Worm (Caenorhabditis elegans) whole organism, L4 larva: Measurements from ENCODE around the gene sox-4.

Source experiments
- D1046.2 ChIP-seq: fragments of 200-800 bp; sonication (Bioruptor generic); IDR thresholded peaks from 2 replicates; pipeline ENCODE4 v1.3.6; 2022; ENCODE audit warnings: missing genetic modification characterization, missing compliant biosample characterization
- F26F4.8 ChIP-seq: fragments of 200-800 bp; sonication (Bioruptor generic); conservative IDR thresholded peaks from 2 replicates; pipeline ENCODE4 v1.3.6; 2022; ENCODE audit warnings: missing genetic modification characterization, missing compliant biosample characterization
- T26A8.4 ChIP-seq: fragments of 200-800 bp; sonication (Bioruptor generic); IDR thresholded peaks from 2 replicates; pipeline ENCODE4 v1.3.6; 2022; ENCODE audit warnings: missing genetic modification characterization, missing compliant biosample characterization
- Y105C5A.15 ChIP-seq: fragments of 200-800 bp; sonication (Bioruptor generic); IDR thresholded peaks from 2 replicates; pipeline ENCODE4 v1.3.6; 2022; ENCODE audit warnings: missing genetic modification characterization, missing compliant biosample characterization
- Y48G9A.11 ChIP-seq: fragments of 200-800 bp; sonication (Bioruptor generic); IDR thresholded peaks from 2 replicates; pipeline ENCODE4 v1.3.6; 2022; ENCODE audit warnings: missing genetic modification reagents, missing genetic modification characterization, missing compliant biosample characterization
- Y5F2A.4 ChIP-seq: fragments of 200-800 bp; sonication (Bioruptor generic); optimal IDR thresholded peaks from 2 replicates; lab custom pipeline; 2018; ENCODE audit warnings: mild to moderate bottlenecking, missing genetic modification characterization, missing compliant biosample characterization
- ZK546.5 ChIP-seq, 2 experiments: sonication (generic microtip); optimal IDR thresholded peaks; 2 replicates each; lab custom pipeline; 2017; ENCODE audit warnings: missing biosample characterization in 2 of 2, missing genetic modification characterization in 2 of 2
- ama-1 ChIP-seq: fragments of 150-350 bp; optimal IDR thresholded peaks from 2 replicates; lab custom pipeline; 2014; ENCODE audit warnings: inconsistent platforms, mixed read lengths
- arid-1 ChIP-seq: fragments of 200-800 bp; sonication (Bioruptor generic); conservative IDR thresholded peaks from 2 replicates; pipeline ENCODE4 v1.3.6; 2022; ENCODE audit warnings: missing genetic modification reagents, missing genetic modification characterization, missing compliant biosample characterization
- ceh-28 ChIP-seq: fragments of 150-350 bp; optimal IDR thresholded peaks from 2 replicates; lab custom pipeline; 2014; ENCODE audit warnings: missing biosample characterization, missing genetic modification reagents, missing genetic modification characterization
- ceh-32 ChIP-seq: sonication (generic microtip); optimal IDR thresholded peaks from 2 replicates; lab custom pipeline; 2016; ENCODE audit warnings: mild to moderate bottlenecking, missing genetic modification characterization, missing compliant biosample characterization; ENCODE audit not compliant: poor library complexity
- ceh-44 ChIP-seq: fragments of 200-800 bp; sonication (Bioruptor generic); IDR thresholded peaks from 2 replicates; pipeline ENCODE4 v1.3.6; 2022; ENCODE audit warnings: missing genetic modification reagents, missing genetic modification characterization, missing compliant biosample characterization
- ceh-62 ChIP-seq: sonication (generic microtip); optimal IDR thresholded peaks from 2 replicates; lab custom pipeline; 2017; ENCODE audit warnings: missing biosample characterization, missing genetic modification characterization
- ces-1 ChIP-seq: fragments of 150-350 bp; sonication (generic microtip); optimal IDR thresholded peaks from 4 replicates; lab custom pipeline; 2014; ENCODE audit warnings: missing biosample characterization, missing genetic modification reagents, missing genetic modification characterization
- ctbp-1 ChIP-seq: fragments of 200-800 bp; sonication (Bioruptor generic); IDR thresholded peaks from 2 replicates; pipeline ENCODE4 v1.3.6; 2022; ENCODE audit warnings: missing genetic modification reagents, missing genetic modification characterization, missing compliant biosample characterization
- daf-12 ChIP-seq: fragments of 150-350 bp; optimal IDR thresholded peaks from 2 replicates; lab custom pipeline; 2014; ENCODE audit warnings: missing biosample characterization, missing genetic modification reagents, missing genetic modification characterization
- daf-8 ChIP-seq: fragments of 200-800 bp; sonication (Bioruptor generic); IDR thresholded peaks from 2 replicates; pipeline ENCODE4 v1.3.6; 2022; ENCODE audit warnings: missing genetic modification characterization, missing compliant biosample characterization
- dmd-6 ChIP-seq: fragments of 200-800 bp; sonication (Bioruptor generic); IDR thresholded peaks from 2 replicates; pipeline ENCODE4 v1.3.6; 2022; ENCODE audit warnings: missing genetic modification reagents, missing genetic modification characterization, missing compliant biosample characterization
- dve-1 ChIP-seq: sonication (generic microtip); optimal IDR thresholded peaks from 2 replicates; lab custom pipeline; 2017; ENCODE audit warnings: antibody characterized with exemption, mild to moderate bottlenecking, missing genetic modification characterization, missing compliant biosample characterization; ENCODE audit not compliant: insufficient read depth
- egl-27 ChIP-seq: sonication (generic microtip); optimal IDR thresholded peaks from 3 replicates; lab custom pipeline; 2017; ENCODE audit warnings: missing biosample characterization, missing genetic modification reagents, missing genetic modification characterization
- jun-1 ChIP-seq: fragments of 150-350 bp; optimal IDR thresholded peaks from 2 replicates; lab custom pipeline; 2014; ENCODE audit warnings: missing biosample characterization, missing genetic modification reagents, missing genetic modification characterization
- lin-1 ChIP-seq: fragments of 200-800 bp; sonication (Bioruptor generic); IDR thresholded peaks from 2 replicates; pipeline ENCODE4 v1.3.6; 2022; ENCODE audit warnings: missing genetic modification reagents, missing genetic modification characterization, missing compliant biosample characterization
- lin-13 ChIP-seq: fragments of 150-350 bp; optimal IDR thresholded peaks from 2 replicates; lab custom pipeline; 2014; ENCODE audit warnings: missing biosample characterization, missing genetic modification reagents, missing genetic modification characterization
- lir-3 ChIP-seq: sonication (generic microtip); optimal IDR thresholded peaks from 2 replicates; lab custom pipeline; 2016; ENCODE audit warnings: mild to moderate bottlenecking, missing genetic modification characterization, missing compliant biosample characterization
- lsy-2 ChIP-seq, 2 experiments: fragments of 150-350 bp in 1 of 2; sonication (generic microtip) in 1 of 2; optimal IDR thresholded peaks; 2 replicates each; lab custom pipeline; 2014 to 2017; ENCODE audit warnings: missing biosample characterization in 2 of 2, missing genetic modification characterization in 2 of 2
- madf-9 ChIP-seq: fragments of 200-800 bp; sonication (Bioruptor generic); conservative IDR thresholded peaks from 2 replicates; pipeline ENCODE4 v1.3.6; 2022; ENCODE audit warnings: missing genetic modification reagents, missing genetic modification characterization, missing compliant biosample characterization
- mdl-1 ChIP-seq, 2 experiments: fragments of 150-350 bp in 1 of 2; sonication (generic microtip) in 1 of 2; optimal IDR thresholded peaks; 2 replicates each; lab custom pipeline; 2014 to 2017; ENCODE audit warnings: missing biosample characterization in 2 of 2, missing genetic modification characterization in 2 of 2
- mxl-3 ChIP-seq: fragments of 200-800 bp; sonication (Bioruptor generic); optimal IDR thresholded peaks from 2 replicates; lab custom pipeline; 2018; ENCODE audit warnings: mild to moderate bottlenecking, missing genetic modification characterization, missing compliant biosample characterization
- nhr-25 ChIP-seq: sonication (generic microtip); optimal IDR thresholded peaks from 2 replicates; lab custom pipeline; 2017; ENCODE audit warnings: missing genetic modification characterization, mild to moderate bottlenecking, missing compliant biosample characterization, antibody characterized with exemption, moderate library complexity, borderline replicate concordance; ENCODE audit not compliant: insufficient read depth
- nhr-28 ChIP-seq: fragments of 150-350 bp; optimal IDR thresholded peaks from 2 replicates; lab custom pipeline; 2014; ENCODE audit warnings: missing biosample characterization, missing genetic modification characterization
- pha-4 ChIP-seq, 2 experiments: fragments of 150-350 bp in 1 of 2; fragments of 200-800 bp in 1 of 2; sonication (Bioruptor generic) in 1 of 2; IDR thresholded peaks in 1 of 2; optimal IDR thresholded peaks in 1 of 2; 2 replicates each; pipeline versions ENCODE4 v1.3.6 to Lab custom; 2014 to 2022; ENCODE audit warnings: missing genetic modification characterization in 2 of 2, missing genetic modification reagents in 2 of 2, missing biosample characterization in 1 of 2, missing compliant biosample characterization in 1 of 2
- pqm-1 ChIP-seq: sonication (generic microtip); optimal IDR thresholded peaks from 2 replicates; lab custom pipeline; 2017; ENCODE audit warnings: missing biosample characterization, missing genetic modification characterization
- set-16 ChIP-seq: fragments of 200-800 bp; sonication (Bioruptor generic); IDR thresholded peaks from 2 replicates; pipeline ENCODE4 v1.3.6; 2022; ENCODE audit warnings: missing genetic modification reagents, missing genetic modification characterization, missing compliant biosample characterization
- tag-97 ChIP-seq: fragments of 200-800 bp; sonication (Bioruptor generic); IDR thresholded peaks from 2 replicates; pipeline ENCODE4 v1.3.6; 2022; ENCODE audit warnings: missing genetic modification characterization, missing compliant biosample characterization
- unc-62 ChIP-seq, 3 experiments: fragments of 150-350 bp in 1 of 3; sonication (generic microtip); optimal IDR thresholded peaks in 2 of 3; peaks in 1 of 3; 1 replicate in 1 of 3; 2 replicates in 2 of 3; lab custom pipeline; 2014 to 2017; ENCODE audit warnings: missing biosample characterization in 3 of 3, missing genetic modification characterization in 3 of 3, missing genetic modification reagents in 3 of 3, missing genotype in 1 of 3
- zfp-3 ChIP-seq: fragments of 200-800 bp; sonication (Bioruptor generic); conservative IDR thresholded peaks from 2 replicates; pipeline ENCODE4 v1.3.6; 2022; ENCODE audit warnings: missing genetic modification reagents, missing genetic modification characterization, missing compliant biosample characterization
- ztf-11 ChIP-seq: fragments of 150-350 bp; optimal IDR thresholded peaks from 2 replicates; lab custom pipeline; 2014; ENCODE audit warnings: missing biosample characterization, missing genetic modification characterization

Gene sox-4

DNA sequence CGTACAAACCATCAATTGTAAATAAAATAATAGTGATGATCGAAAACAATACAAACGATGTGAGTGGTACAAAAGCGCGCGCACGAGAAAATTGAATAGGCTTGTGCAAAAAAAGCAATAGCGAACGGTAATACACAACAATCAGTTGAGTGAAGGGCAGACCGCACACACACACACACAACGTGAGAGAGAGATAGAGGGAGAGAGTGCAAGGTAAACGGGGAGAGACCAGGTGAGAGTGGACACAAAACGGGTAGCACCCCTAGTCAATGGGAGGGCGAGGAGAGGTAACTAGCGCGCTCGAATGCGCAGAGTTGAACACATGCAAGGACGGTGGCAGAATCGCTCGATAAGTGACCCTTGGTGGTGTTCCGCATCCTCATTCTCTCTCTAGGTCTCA, 36.6 kb downstream of the sox-4 start (continued):
- TF ChIP-seq pha-4 (GFP tag; IDR thresholded peaks at IDR 0.05; lab: Robert Waterston, UW) (no peak), pha-4 (tag; optimal IDR thresholded peaks at IDR 0.05; lab: Kevin White, UChicago) (peak; percentile 95), tag-97 (GFP tag; lab: Robert Waterston, UW) (no peak), ceh-32 (no peak), zfp-3 (GFP tag; lab: Robert Waterston, UW) (no peak), lsy-2 (tag; optimal IDR thresholded peaks at IDR 0.05; lab: Kevin White, UChicago) (no peak), ztf-11 (tag; lab: Kevin White, UChicago) (no peak), ceh-62 (tag; lab: Kevin White, UChicago) (no peak), lin-1 (GFP tag; lab: Robert Waterston, UW) (peak; percentile 52; the same call in 1 of the 2 replicates), ama-1 (no peak), lin-13 (GFP tag; lab: Kevin White, UChicago) (no peak), Y105C5A.15 (GFP tag; lab: Robert Waterston, UW) (0 out of 2 replicates have a peak, but pooled peaks have one; percentile 39), daf-8 (GFP tag; lab: Robert Waterston, UW) (no peak), daf-12 (tag; lab: Kevin White, UChicago) (no peak), mxl-3 (peak; percentile 60), T26A8.4 (no peak), nhr-25 (tag; lab: Kevin White, UChicago) (no peak), ceh-44 (GFP tag; lab: Robert Waterston, UW) (no peak), ZK546.5 (tag; optimal IDR thresholded peaks at IDR 0.05; lab: Kevin White, UChicago) (no peak), egl-27 (tag; lab: Kevin White, UChicago) (no peak), ctbp-1 (GFP tag; lab: Robert Waterston, UW) (no peak), Y5F2A.4 (no peak)

DNA sequence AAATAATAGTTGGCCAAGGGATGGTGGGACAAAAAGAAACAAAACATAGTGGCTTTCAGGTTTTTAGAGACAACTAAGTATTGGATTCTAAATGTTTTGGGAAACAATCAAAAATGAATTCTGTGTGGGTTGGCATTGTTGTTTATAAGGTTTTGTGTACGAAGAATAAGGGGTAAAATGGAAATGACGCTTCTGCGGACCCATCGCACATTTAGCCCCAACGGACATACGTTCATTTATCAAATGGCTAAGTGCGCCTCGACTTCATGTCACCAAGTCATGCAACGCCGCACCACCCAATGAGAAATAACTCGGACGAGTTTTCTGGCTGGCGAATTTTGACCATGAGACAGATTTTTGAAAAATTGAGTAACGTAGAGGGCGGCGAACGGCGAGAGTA, 38.5 kb downstream of the sox-4 start:
- TF ChIP-seq mdl-1 (tag; optimal IDR thresholded peaks at IDR 0.05; lab: Kevin White, UChicago): no peak
- TF ChIP-seq zfp-3 (GFP tag; lab: Robert Waterston, UW): no peak
- TF ChIP-seq ctbp-1 (GFP tag; lab: Robert Waterston, UW): no peak
- TF ChIP-seq unc-62 (GFP tag; optimal IDR thresholded peaks at IDR 0.05 in 1 of 2; lab: Kevin White, UChicago): peak in 1 of 2 experiments; percentile 55
- no peak for TF ChIP-seq unc-62 (tag; optimal IDR thresholded peaks at IDR 0.05; lab: Kevin White, UChicago)
- TF ChIP-seq dve-1 (tag; lab: Kevin White, UChicago): no peak
- no peak for TF ChIP-seq Y105C5A.15 (GFP tag; lab: Robert Waterston, UW)

- TF ChIP-seq D1046.2 (GFP tag; lab: Robert Waterston, UW) (no peak), ces-1 (GFP tag; lab: Kevin White, UChicago) (peak; percentile 78), Y48G9A.11 (GFP tag; lab: Robert Waterston, UW) (no peak), lir-3 (tag; lab: Kevin White, UChicago) (no peak), arid-1 (GFP tag; lab: Robert Waterston, UW) (no peak), pqm-1 (tag; lab: Kevin White, UChicago) (no peak), daf-8 (GFP tag; lab: Robert Waterston, UW) (no peak), jun-1 (tag; lab: Kevin White, UChicago) (no peak), nhr-28 (tag; lab: Kevin White, UChicago) (no peak), dmd-6 (GFP tag; lab: Robert Waterston, UW) (no peak), F26F4.8 (GFP tag; lab: Robert Waterston, UW) (no peak), dve-1 (tag; lab: Kevin White, UChicago) (no peak), ceh-28 (no peak), set-16 (GFP tag; lab: Robert Waterston, UW) (peak; percentile 29; the same call in 1 of the 2 replicates), madf-9 (GFP tag; lab: Robert Waterston, UW) (no peak), ztf-11 (tag; lab: Kevin White, UChicago) (no peak), mdl-1 (tag; optimal IDR thresholded peaks at IDR 0.05; lab: Kevin White, UChicago) (no peak), ctbp-1 (GFP tag; lab: Robert Waterston, UW) (peak; percentile 69; the same call in 1 of the 2 replicates), lin-13 (GFP tag; lab: Kevin White, UChicago) (no peak)
- TF ChIP-seq, all 104 proteins: peak for 3
Observed at ce11 chrX:3469332-3469731, 39.5 kb downstream of the sox-4 start.
